Worm (Caenorhabditis elegans) whole organism, young adult: ENCODE measurements around the gene srlf-15.

Experiments
- B0035.1 ChIP-seq: sonication (generic microtip); optimal IDR thresholded peaks from 2 replicates; lab custom pipeline; 2016; ENCODE audit warnings: missing genetic modification characterization, mild to moderate bottlenecking, missing compliant biosample characterization, missing genotype, missing genetic modification reagents
- F23B12.7 ChIP-seq: sonication (generic microtip); optimal IDR thresholded peaks from 2 replicates; lab custom pipeline; 2017; ENCODE audit warnings: missing genetic modification characterization, mild to moderate bottlenecking, missing compliant biosample characterization, antibody characterized with exemption, moderate library complexity; ENCODE audit not compliant: insufficient read depth
- F55B11.4 ChIP-seq: sonication (generic microtip); optimal IDR thresholded peaks from 2 replicates; lab custom pipeline; 2016; ENCODE audit warnings: missing compliant biosample characterization, missing genetic modification characterization, borderline replicate concordance; ENCODE audit not compliant: insufficient read depth
- K11D2.4 ChIP-seq: fragments of 200-800 bp; sonication (Bioruptor generic); IDR thresholded peaks from 2 replicates; pipeline ENCODE4 v1.3.6; 2022; ENCODE audit warnings: missing genetic modification reagents, missing genetic modification characterization, missing compliant biosample characterization
- Y53G8AR.9 ChIP-seq: fragments of 200-800 bp; sonication (Bioruptor generic); conservative IDR thresholded peaks from 2 replicates; pipeline ENCODE4 v1.3.6; 2022; ENCODE audit warnings: missing genetic modification reagents, missing genetic modification characterization, missing compliant biosample characterization
- Y56A3A.18 ChIP-seq: fragments of 200-800 bp; sonication (Bioruptor generic); IDR thresholded peaks from 2 replicates; pipeline ENCODE4 v1.3.6; 2022; ENCODE audit warnings: missing genetic modification reagents, missing genetic modification characterization, missing compliant biosample characterization
- ZK185.1 ChIP-seq: sonication (generic microtip); optimal IDR thresholded peaks from 2 replicates; lab custom pipeline; 2016; ENCODE audit warnings: mild to moderate bottlenecking, missing genetic modification characterization, missing compliant biosample characterization; ENCODE audit not compliant: poor library complexity, severe bottlenecking
- ama-1 ChIP-seq, 3 experiments: fragments of 150-350 bp in 1 of 3; sonication (generic microtip) in 2 of 3; optimal IDR thresholded peaks; 2 replicates each; lab custom pipeline; 2014 to 2018; ENCODE audit warnings: missing biosample characterization in 2 of 3, missing genetic modification characterization in 2 of 3, missing genetic modification reagents in 2 of 3
- aptf-3 ChIP-seq: fragments of 200-800 bp; sonication (Bioruptor generic); IDR thresholded peaks from 2 replicates; pipeline ENCODE4 v1.3.6; 2022; ENCODE audit warnings: missing genetic modification characterization, missing compliant biosample characterization
- atf-7 ChIP-seq: sonication (generic microtip); optimal IDR thresholded peaks from 2 replicates; lab custom pipeline; 2017; ENCODE audit warnings: mild to moderate bottlenecking, missing genetic modification characterization, missing compliant biosample characterization
- athp-1 ChIP-seq: sonication (generic microtip); optimal IDR thresholded peaks from 2 replicates; lab custom pipeline; 2017; ENCODE audit warnings: mild to moderate bottlenecking, missing genetic modification characterization, missing compliant biosample characterization
- attf-3 ChIP-seq: fragments of 200-800 bp; sonication (Bioruptor generic); conservative IDR thresholded peaks from 2 replicates; pipeline ENCODE4 v1.3.6; 2022; ENCODE audit warnings: missing genetic modification reagents, missing genetic modification characterization, missing compliant biosample characterization
- attf-5 ChIP-seq: fragments of 200-800 bp; sonication (Bioruptor generic); optimal IDR thresholded peaks from 2 replicates; lab custom pipeline; 2018; ENCODE audit warnings: mild to moderate bottlenecking, missing genetic modification characterization, missing compliant biosample characterization
- cebp-1 ChIP-seq, 2 experiments: fragments of 200-800 bp in 1 of 2; sonication (Bioruptor generic) in 1 of 2; sonication (generic microtip) in 1 of 2; IDR thresholded peaks in 1 of 2; optimal IDR thresholded peaks in 1 of 2; 2 replicates each; pipeline versions ENCODE4 v1.3.6 to Lab custom; 2017 to 2022; ENCODE audit warnings: missing compliant biosample characterization in 2 of 2, missing genetic modification characterization in 2 of 2, mild to moderate bottlenecking in 1 of 2, missing genetic modification reagents in 1 of 2, moderate library complexity in 1 of 2
- ceh-27 ChIP-seq: fragments of 200-800 bp; sonication (Bioruptor generic); optimal IDR thresholded peaks from 2 replicates; lab custom pipeline; 2018; ENCODE audit warnings: mild to moderate bottlenecking, missing genetic modification characterization, moderate library complexity, missing compliant biosample characterization
- chd-7 ChIP-seq: sonication (generic microtip); optimal IDR thresholded peaks from 2 replicates; lab custom pipeline; 2016; ENCODE audit warnings: mild to moderate bottlenecking, missing genetic modification characterization, moderate library complexity, missing compliant biosample characterization
- dox-1 ChIP-seq: fragments of 200-800 bp; sonication (Bioruptor generic); IDR thresholded peaks from 2 replicates; pipeline ENCODE4 v1.3.6; 2022; ENCODE audit warnings: missing genetic modification reagents, missing genetic modification characterization, missing compliant biosample characterization
- dpff-1 ChIP-seq: sonication (generic microtip); optimal IDR thresholded peaks from 2 replicates; lab custom pipeline; 2017; ENCODE audit warnings: mild to moderate bottlenecking, missing genetic modification characterization, missing compliant biosample characterization
- egrh-3 ChIP-seq: fragments of 200-800 bp; sonication (Bioruptor generic); IDR thresholded peaks from 2 replicates; pipeline ENCODE4 v1.3.6; 2022; ENCODE audit warnings: missing genetic modification reagents, missing genetic modification characterization, missing compliant biosample characterization
- ekl-4 ChIP-seq: fragments of 200-800 bp; sonication (Bioruptor generic); IDR thresholded peaks from 2 replicates; pipeline ENCODE4 v1.3.6; 2022; ENCODE audit warnings: missing genetic modification reagents, missing genetic modification characterization, missing compliant biosample characterization
- him-1 ChIP-seq: sonication (generic microtip); optimal IDR thresholded peaks from 2 replicates; lab custom pipeline; 2016; ENCODE audit warnings: missing genotype, missing genetic modification reagents, missing genetic modification characterization, missing compliant biosample characterization
- hlh-12 ChIP-seq: sonication (generic microtip); optimal IDR thresholded peaks from 2 replicates; lab custom pipeline; 2016; ENCODE audit warnings: missing genetic modification characterization, missing compliant biosample characterization
- hmg-1.2 ChIP-seq: fragments of 200-800 bp; sonication (Bioruptor generic); IDR thresholded peaks from 2 replicates; pipeline ENCODE4 v1.3.6; 2022; ENCODE audit warnings: missing genetic modification reagents, missing genetic modification characterization, missing compliant biosample characterization
- hmg-20 ChIP-seq: fragments of 200-800 bp; sonication (Bioruptor generic); IDR thresholded peaks from 2 replicates; pipeline ENCODE4 v1.3.6; 2022; ENCODE audit warnings: missing genetic modification reagents, missing genetic modification characterization, missing compliant biosample characterization
- lin-35 ChIP-seq, 3 experiments: fragments of 150-350 bp in 2 of 3; sonication (generic microtip) in 1 of 3; optimal IDR thresholded peaks; 2 replicates each; lab custom pipeline; 2014 to 2018; ENCODE audit warnings: missing biosample characterization in 3 of 3, missing genetic modification characterization in 3 of 3, missing genetic modification reagents in 3 of 3
- lin-40 ChIP-seq: sonication (generic microtip); optimal IDR thresholded peaks from 2 replicates; lab custom pipeline; 2016; ENCODE audit warnings: missing genetic modification characterization, mild to moderate bottlenecking, missing compliant biosample characterization, missing genotype, missing genetic modification reagents
- lsl-1 ChIP-seq: fragments of 200-800 bp; sonication (Bioruptor generic); optimal IDR thresholded peaks from 2 replicates; lab custom pipeline; 2018; ENCODE audit warnings: mild to moderate bottlenecking, missing genetic modification characterization, moderate library complexity, missing compliant biosample characterization
- lsy-27 ChIP-seq: sonication (generic microtip); optimal IDR thresholded peaks from 2 replicates; lab custom pipeline; 2017; ENCODE audit warnings: missing genetic modification characterization, mild to moderate bottlenecking, missing compliant biosample characterization, antibody characterized with exemption, missing genotype, borderline replicate concordance; ENCODE audit not compliant: insufficient read depth
- madf-10 ChIP-seq: sonication (generic microtip); optimal IDR thresholded peaks from 2 replicates; lab custom pipeline; 2016; ENCODE audit warnings: mild to moderate bottlenecking, missing genetic modification characterization, missing compliant biosample characterization
- madf-6 ChIP-seq: fragments of 200-800 bp; sonication (Bioruptor generic); IDR thresholded peaks from 2 replicates; pipeline ENCODE4 v1.3.6; 2022; ENCODE audit warnings: missing genetic modification reagents, missing genetic modification characterization, missing compliant biosample characterization
- mel-28 ChIP-seq: sonication (generic microtip); optimal IDR thresholded peaks from 2 replicates; lab custom pipeline; 2016; ENCODE audit warnings: borderline replicate concordance, mild to moderate bottlenecking, missing genetic modification characterization, missing compliant biosample characterization
- nfyb-1 ChIP-seq: fragments of 200-800 bp; sonication (Bioruptor generic); IDR thresholded peaks from 2 replicates; pipeline ENCODE4 v1.3.6; 2022; ENCODE audit warnings: missing genetic modification reagents, missing genetic modification characterization, missing compliant biosample characterization
- nhr-80 ChIP-seq: sonication (generic microtip); optimal IDR thresholded peaks from 2 replicates; lab custom pipeline; 2016; ENCODE audit warnings: missing genetic modification characterization, missing compliant biosample characterization
- pbrm-1 ChIP-seq: fragments of 200-800 bp; sonication (Bioruptor generic); IDR thresholded peaks from 2 replicates; pipeline ENCODE4 v1.3.6; 2022; ENCODE audit warnings: missing genetic modification reagents, missing genetic modification characterization, missing compliant biosample characterization
- rpc-1 ChIP-seq, 2 experiments: fragments of 150-350 bp in 1 of 2; sonication (generic microtip) in 1 of 2; optimal IDR thresholded peaks; 2 replicates each; lab custom pipeline; 2014 to 2018; ENCODE audit warnings: missing biosample characterization in 1 of 2, missing genetic modification characterization in 1 of 2, missing genetic modification reagents in 1 of 2, missing genotype in 1 of 2
- sea-2 ChIP-seq: fragments of 200-800 bp; sonication (Bioruptor generic); IDR thresholded peaks from 2 replicates; pipeline ENCODE4 v1.3.6; 2022; ENCODE audit warnings: missing genetic modification characterization, missing compliant biosample characterization
- snpc-1.3 ChIP-seq: sonication (generic microtip); optimal IDR thresholded peaks from 2 replicates; lab custom pipeline; 2017; ENCODE audit warnings: missing genetic modification characterization, mild to moderate bottlenecking, missing compliant biosample characterization, antibody characterized with exemption, moderate library complexity, missing genotype, missing genetic modification reagents; ENCODE audit not compliant: insufficient read depth
- snpc-3.4 ChIP-seq: sonication (generic microtip); optimal IDR thresholded peaks from 2 replicates; lab custom pipeline; 2017; ENCODE audit warnings: missing genetic modification characterization, mild to moderate bottlenecking, missing compliant biosample characterization, antibody characterized with exemption, moderate library complexity, missing genotype, missing genetic modification reagents
- xnd-1 ChIP-seq: sonication (generic microtip); optimal IDR thresholded peaks from 2 replicates; lab custom pipeline; 2016; ENCODE audit warnings: missing genotype, missing genetic modification reagents, missing genetic modification characterization, missing compliant biosample characterization
- zfh-2 ChIP-seq: fragments of 200-800 bp; sonication (Bioruptor generic); conservative IDR thresholded peaks from 2 replicates; pipeline ENCODE4 v1.3.6; 2022; ENCODE audit warnings: missing genetic modification reagents, missing genetic modification characterization, missing compliant biosample characterization
- ztf-18 ChIP-seq: sonication (generic microtip); optimal IDR thresholded peaks from 2 replicates; lab custom pipeline; 2016; ENCODE audit warnings: missing genotype, mild to moderate bottlenecking, missing genetic modification characterization, missing compliant biosample characterization
- ztf-22 ChIP-seq: fragments of 200-800 bp; sonication (Bioruptor generic); optimal IDR thresholded peaks from 2 replicates; lab custom pipeline; 2018; ENCODE audit warnings: mild to moderate bottlenecking, missing genetic modification characterization, moderate library complexity, missing compliant biosample characterization
- ztf-25 ChIP-seq: fragments of 200-800 bp; sonication (Bioruptor generic); IDR thresholded peaks from 2 replicates; pipeline ENCODE4 v1.3.6; 2022; ENCODE audit warnings: missing genetic modification reagents, missing genetic modification characterization, missing compliant biosample characterization

The srlf-15 gene

DNA sequence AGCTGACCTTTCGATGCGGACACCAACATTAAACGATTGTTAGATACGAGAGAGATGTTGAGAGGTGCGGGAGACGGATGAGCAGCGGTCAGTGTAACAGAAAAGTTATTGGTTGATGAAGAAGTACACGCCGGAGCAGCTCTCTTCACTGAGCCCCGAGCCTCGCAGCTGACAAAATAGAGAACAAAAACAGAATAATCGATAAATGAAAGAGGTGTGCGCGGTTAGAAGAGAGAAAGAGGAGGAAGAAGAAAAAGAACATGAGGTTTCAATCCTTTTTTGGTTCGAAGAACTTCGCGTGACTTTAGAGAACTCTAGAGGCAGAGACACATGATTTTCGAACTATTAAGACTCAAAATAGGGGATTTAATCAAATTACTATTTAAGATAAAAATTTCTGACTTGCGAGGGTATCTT, 6.0 kb downstream of the srlf-15 start (continued):
- TF ChIP-seq snpc-3.4 (tag; lab: Kevin White, UChicago) (no peak), rpc-1 (optimal IDR thresholded peaks at IDR 0.05; lab: Kevin White, UChicago) (no peak), rpc-1 (tag; optimal IDR thresholded peaks at IDR 0.05; lab: Kevin White, UChicago) (no peak), pbrm-1 (GFP tag; lab: Robert Waterston, UW) (0 out of 2 replicates have a peak, but pooled peaks have one; percentile 33)

DNA sequence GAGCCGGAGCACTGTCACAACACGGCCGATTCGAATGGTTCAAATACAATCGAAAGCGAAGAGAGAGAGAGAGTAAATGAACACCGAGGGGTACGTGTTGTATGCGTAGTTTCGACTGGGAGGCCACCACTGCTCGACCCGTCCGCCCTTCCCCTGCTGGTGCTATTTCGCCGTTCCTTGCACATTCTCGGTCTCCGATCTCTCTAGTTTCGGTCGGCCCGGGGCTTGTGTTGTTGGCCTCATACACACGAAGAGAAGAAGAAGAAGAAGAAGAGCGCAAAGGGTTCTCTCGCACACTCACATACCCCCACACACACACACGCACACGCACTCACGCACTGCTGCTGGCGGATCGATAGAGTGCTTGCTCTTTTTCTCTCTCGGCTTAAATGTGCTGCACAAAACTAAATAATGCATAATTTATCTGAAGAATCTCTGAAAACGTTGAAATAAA, 7.0 kb downstream of the srlf-15 start:
- TF ChIP-seq lsy-27 (tag; lab: Kevin White, UChicago) (no peak), ZK185.1 (tag; lab: Kevin White, UChicago) (peak; percentile 22), Y53G8AR.9 (0 out of 2 replicates have a peak, but pooled peaks have one; percentile 50), attf-3 (GFP tag; lab: Robert Waterston, UW) (no peak), chd-7 (peak; percentile 1), zfh-2 (GFP tag; lab: Robert Waterston, UW) (peak; percentile 96), nhr-80 (tag; lab: Kevin White, UChicago) (peak; percentile 93), lsl-1 (no peak), F23B12.7 (tag; lab: Kevin White, UChicago) (peak; percentile 29), him-1 (no peak), F55B11.4 (no peak), hmg-1.2 (GFP tag; lab: Robert Waterston, UW) (peak; percentile 56), ztf-18 (peak; percentile 52), xnd-1 (no peak), snpc-1.3 (tag; lab: Kevin White, UChicago) (peak; percentile 21), ztf-25 (GFP tag; lab: Robert Waterston, UW) (no peak), egrh-3 (GFP tag; lab: Robert Waterston, UW) (peak; percentile 72), aptf-3 (GFP tag; lab: Robert Waterston, UW) (no peak), lin-35 (GFP tag; optimal IDR thresholded peaks at IDR 0.05; lab: Kevin White, UChicago) (peak in 1 of 3 experiments; percentile 7), madf-10 (peak; percentile 26), ztf-22 (GFP tag; lab: Kevin White, UChicago) (peak; percentile 11), rpc-1 (optimal IDR thresholded peaks at IDR 0.05; lab: Kevin White, UChicago) (no peak), rpc-1 (tag; optimal IDR thresholded peaks at IDR 0.05; lab: Kevin White, UChicago) (no peak), B0035.1 (tag; lab: Kevin White, UChicago) (no peak), ama-1 (optimal IDR thresholded peaks at IDR 0.05; lab: Kevin White, UChicago) (no peak), ama-1 (GFP tag; optimal IDR thresholded peaks at IDR 0.05; lab: Kevin White, UChicago) (peak; percentile 13 to 67), dox-1 (GFP tag; lab: Robert Waterston, UW) (peak; percentile 70), nfyb-1 (GFP tag; lab: Robert Waterston, UW) (no peak), Y56A3A.18 (GFP tag; lab: Robert Waterston, UW) (peak; percentile 65; the same call in 1 of the 2 replicates), cebp-1 (GFP tag; IDR thresholded peaks at IDR 0.05; lab: Robert Waterston, UW) (no peak), cebp-1 (tag; optimal IDR thresholded peaks at IDR 0.05; lab: Kevin White, UChicago) (peak; percentile 80), atf-7 (tag; lab: Kevin White, UChicago) (peak; percentile 4), K11D2.4 (0 out of 2 replicates have a peak, but pooled peaks have one; percentile 40), lin-40 (tag; lab: Kevin White, UChicago) (peak; percentile 52), ekl-4 (0 out of 2 replicates have a peak, but pooled peaks have one; percentile 32), snpc-3.4 (tag; lab: Kevin White, UChicago) (no peak), hlh-12 (tag; lab: Kevin White, UChicago) (no peak), ceh-27 (peak; percentile 66), mel-28 (tag; lab: Kevin White, UChicago) (no peak), dpff-1 (no peak), athp-1 (peak; percentile 14), sea-2 (no peak), hmg-20 (GFP tag; lab: Robert Waterston, UW) (no peak), madf-6 (GFP tag; lab: Robert Waterston, UW) (0 out of 2 replicates have a peak, but pooled peaks have one; percentile 37), attf-5 (GFP tag; lab: Kevin White, UChicago) (peak; percentile 85)
